Fruit fly (Drosophila melanogaster) whole organism, embryonic: Measurements from ENCODE around the gene mts.

Experiments
- CG10431 ChIP-seq: fragments of 200-800 bp; sonication (Bioruptor generic); optimal IDR thresholded peaks from 3 replicates; lab custom pipeline; 2018; ENCODE audit warnings: missing biosample characterization, mild to moderate bottlenecking, missing genetic modification characterization
- CG10654 ChIP-seq: fragments of 200-800 bp; sonication (Bioruptor generic); optimal IDR thresholded peaks from 2 replicates; lab custom pipeline; 2016; ENCODE audit warnings: missing biosample characterization, missing genetic modification characterization
- CG11504 ChIP-seq: fragments of 200-800 bp; sonication (Bioruptor generic); optimal IDR thresholded peaks from 3 replicates; lab custom pipeline; 2019; ENCODE audit warnings: missing biosample characterization, mild to moderate bottlenecking, missing genetic modification characterization, moderate library complexity
- CG14050 ChIP-seq: fragments of 200-800 bp; sonication (Bioruptor generic); IDR thresholded peaks from 3 replicates; pipeline ENCODE4 v1.3.6; 2022; ENCODE audit warnings: missing biosample characterization, missing genetic modification characterization
- CG14710 ChIP-seq: fragments of 200-800 bp; sonication (Bioruptor generic); optimal IDR thresholded peaks from 3 replicates; lab custom pipeline; 2019; ENCODE audit warnings: missing biosample characterization, mild to moderate bottlenecking, missing genetic modification characterization, moderate library complexity
- CG15073 ChIP-seq: fragments of 200-800 bp; sonication (Bioruptor generic); optimal IDR thresholded peaks from 2 replicates; lab custom pipeline; 2016; ENCODE audit warnings: missing biosample characterization, missing genetic modification characterization
- CG15514 ChIP-seq: fragments of 200-800 bp; sonication (Bioruptor generic); optimal IDR thresholded peaks from 3 replicates; lab custom pipeline; 2017; ENCODE audit warnings: missing biosample characterization, missing genetic modification characterization, mild to moderate bottlenecking, moderate library complexity, missing genetic modification reagents
- CG15696 ChIP-seq: fragments of 200-800 bp; sonication (Bioruptor generic); optimal IDR thresholded peaks from 2 replicates; lab custom pipeline; 2019; ENCODE audit warnings: missing biosample characterization, mild to moderate bottlenecking, missing genetic modification characterization, moderate library complexity
- CG17802 ChIP-seq: fragments of 200-800 bp; sonication (Bioruptor generic); optimal IDR thresholded peaks from 2 replicates; lab custom pipeline; 2018; ENCODE audit warnings: missing biosample characterization, mild to moderate bottlenecking, missing genetic modification characterization, moderate library complexity
- CG1832 ChIP-seq: fragments of 200-800 bp; sonication (Bioruptor generic); optimal IDR thresholded peaks from 2 replicates; lab custom pipeline; 2017; ENCODE audit warnings: missing biosample characterization, mild to moderate bottlenecking, missing genetic modification characterization, inconsistent platforms
- CG2129 ChIP-seq: fragments of 200-800 bp; sonication (Bioruptor generic); IDR thresholded peaks from 2 replicates; pipeline ENCODE4 v1.3.6; 2022; ENCODE audit warnings: missing biosample characterization, missing genetic modification characterization; ENCODE audit not compliant: partially characterized antibody
- CG2199 ChIP-seq: fragments of 200-800 bp; sonication (Bioruptor generic); IDR thresholded peaks from 3 replicates; pipeline ENCODE4 v1.3.6; 2022; ENCODE audit warnings: missing biosample characterization, missing genetic modification characterization
- CG30431 ChIP-seq: fragments of 200-800 bp; sonication (Bioruptor generic); optimal IDR thresholded peaks from 2 replicates; lab custom pipeline; 2017; ENCODE audit warnings: missing biosample characterization, missing genetic modification characterization
- CG3065 ChIP-seq: fragments of 200-800 bp; sonication (Bioruptor generic); optimal IDR thresholded peaks from 2 replicates; lab custom pipeline; 2016; ENCODE audit warnings: missing biosample characterization, missing genetic modification characterization
- CG32772 ChIP-seq: fragments of 200-800 bp; sonication (Bioruptor generic); IDR thresholded peaks from 2 replicates; pipeline ENCODE4 v1.3.6; 2022; ENCODE audit warnings: missing biosample characterization, missing genetic modification characterization
- CG34224 ChIP-seq: fragments of 200-800 bp; sonication (Bioruptor generic); IDR thresholded peaks from 3 replicates; pipeline ENCODE4 v1.3.6; 2022; ENCODE audit warnings: missing biosample characterization, missing genetic modification characterization; ENCODE audit not compliant: partially characterized antibody
- CG34376 ChIP-seq: fragments of 200-800 bp; sonication (Bioruptor generic); optimal IDR thresholded peaks from 2 replicates; lab custom pipeline; 2018; ENCODE audit warnings: missing biosample characterization, mild to moderate bottlenecking, missing genetic modification characterization
- CG42726 ChIP-seq: fragments of 200-800 bp; sonication (Bioruptor generic); IDR thresholded peaks from 2 replicates; pipeline ENCODE4 v1.3.6; 2022; ENCODE audit warnings: missing biosample characterization, missing genetic modification characterization; ENCODE audit not compliant: partially characterized antibody
- CG4328 ChIP-seq: fragments of 200-800 bp; sonication (Bioruptor generic); optimal IDR thresholded peaks from 3 replicates; lab custom pipeline; 2017; ENCODE audit warnings: missing biosample characterization, missing genetic modification reagents, missing genetic modification characterization
- CG6272 ChIP-seq: fragments of 200-800 bp; sonication (Bioruptor generic); IDR thresholded peaks from 2 replicates; pipeline ENCODE4 v1.3.6; 2022; ENCODE audit warnings: missing biosample characterization, missing genetic modification characterization
- CG8388 ChIP-seq: fragments of 200-800 bp; sonication (Bioruptor generic); optimal IDR thresholded peaks from 2 replicates; lab custom pipeline; 2019; ENCODE audit warnings: missing biosample characterization, mild to moderate bottlenecking, missing genetic modification characterization, moderate library complexity
- CG9876 ChIP-seq: fragments of 200-800 bp; sonication (Bioruptor generic); optimal IDR thresholded peaks from 2 replicates; lab custom pipeline; 2016; ENCODE audit warnings: missing biosample characterization, missing genetic modification characterization
- CG9932 ChIP-seq: fragments of 200-800 bp; sonication (Bioruptor generic); IDR thresholded peaks from 2 replicates; pipeline ENCODE4 v1.3.6; 2022; ENCODE audit warnings: missing biosample characterization, missing genetic modification characterization
- E2f1 ChIP-seq: fragments of 200-800 bp; sonication (Bioruptor generic); IDR thresholded peaks from 2 replicates; pipeline ENCODE4 v1.3.6; 2022; ENCODE audit warnings: missing biosample characterization, missing genetic modification characterization
- Hr51 ChIP-seq, 2 experiments: fragments of 200-800 bp; sonication (Bioruptor generic); optimal IDR thresholded peaks; 2 replicates in 1 of 2; 3 replicates in 1 of 2; lab custom pipeline; 2016 to 2018; ENCODE audit warnings: missing biosample characterization in 2 of 2, missing genetic modification characterization in 2 of 2, mild to moderate bottlenecking in 1 of 2, moderate library complexity in 1 of 2
- Oli ChIP-seq: fragments of 200-800 bp; sonication (Bioruptor generic); optimal IDR thresholded peaks from 2 replicates; lab custom pipeline; 2018; ENCODE audit warnings: missing biosample characterization, mild to moderate bottlenecking, missing genetic modification characterization, moderate library complexity
- Pdp1 ChIP-seq, 2 experiments: fragments of 200-800 bp; sonication (Bioruptor generic); optimal IDR thresholded peaks; 3 replicates each; lab custom pipeline; 2016; ENCODE audit warnings: missing biosample characterization in 2 of 2, missing genetic modification characterization in 2 of 2, mild to moderate bottlenecking in 1 of 2, moderate library complexity in 1 of 2
- br ChIP-seq: fragments of >200 bp; optimal IDR thresholded peaks from 2 replicates; lab custom pipeline; 2017
- cas ChIP-seq: fragments of 200-800 bp; sonication (Bioruptor generic); IDR thresholded peaks from 2 replicates; pipeline ENCODE4 v1.3.6; 2022; ENCODE audit warnings: missing biosample characterization, missing genetic modification characterization
- chn ChIP-seq: fragments of 200-800 bp; sonication (Bioruptor generic); optimal IDR thresholded peaks from 2 replicates; lab custom pipeline; 2016; ENCODE audit warnings: missing biosample characterization, missing genetic modification characterization
- crp ChIP-seq, 2 experiments: fragments of 200-800 bp; sonication (Bioruptor generic); optimal IDR thresholded peaks; 2 replicates in 1 of 2; 3 replicates in 1 of 2; lab custom pipeline; 2017; ENCODE audit warnings: missing biosample characterization in 2 of 2, missing genetic modification characterization in 2 of 2, mild to moderate bottlenecking in 1 of 2, moderate library complexity in 1 of 2
- dm ChIP-seq: fragments of 200-800 bp; sonication (Bioruptor generic); optimal IDR thresholded peaks from 3 replicates; lab custom pipeline; 2016; ENCODE audit warnings: missing biosample characterization, missing genetic modification characterization
- dpn ChIP-seq, 2 experiments: fragments of 200-800 bp; sonication (Bioruptor generic); optimal IDR thresholded peaks; 3 replicates each; lab custom pipeline; 2016; ENCODE audit warnings: missing biosample characterization in 2 of 2, missing genetic modification characterization in 2 of 2
- esg ChIP-seq: fragments of 200-800 bp; sonication (Bioruptor generic); conservative IDR thresholded peaks from 2 replicates; pipeline ENCODE4 v1.3.6; 2022; ENCODE audit warnings: missing biosample characterization, missing genetic modification characterization
- gcm2 ChIP-seq: fragments of 200-800 bp; sonication (Bioruptor generic); optimal IDR thresholded peaks from 2 replicates; lab custom pipeline; 2016; ENCODE audit warnings: missing biosample characterization, missing genetic modification characterization
- gfzf ChIP-seq: fragments of 200-800 bp; sonication (Bioruptor generic); optimal IDR thresholded peaks from 2 replicates; lab custom pipeline; 2016; ENCODE audit warnings: missing biosample characterization, mild to moderate bottlenecking, missing genetic modification characterization, moderate library complexity
- gsb-n ChIP-seq: fragments of 200-800 bp; sonication (Bioruptor generic); optimal IDR thresholded peaks from 3 replicates; lab custom pipeline; 2018; ENCODE audit warnings: missing biosample characterization, mild to moderate bottlenecking, missing genetic modification characterization
- kay ChIP-seq: fragments of 200-800 bp; sonication (Bioruptor generic); optimal IDR thresholded peaks from 2 replicates; lab custom pipeline; 2016; ENCODE audit warnings: missing biosample characterization, missing genetic modification characterization
- lilli ChIP-seq: fragments of 200-800 bp; sonication (Bioruptor generic); optimal IDR thresholded peaks from 3 replicates; lab custom pipeline; 2016; ENCODE audit warnings: missing biosample characterization, missing genetic modification characterization
- lmd ChIP-seq: fragments of 200-800 bp; sonication (Bioruptor generic); IDR thresholded peaks from 2 replicates; pipeline ENCODE4 v1.3.6; 2022; ENCODE audit warnings: missing biosample characterization, missing genetic modification characterization
- mirr ChIP-seq: fragments of 200-800 bp; sonication (Bioruptor generic); optimal IDR thresholded peaks from 3 replicates; lab custom pipeline; 2018; ENCODE audit warnings: missing biosample characterization, mild to moderate bottlenecking, missing genetic modification characterization
- onecut ChIP-seq: fragments of 200-800 bp; sonication (Bioruptor generic); IDR thresholded peaks from 2 replicates; pipeline ENCODE4 v1.3.6; 2022; ENCODE audit warnings: missing biosample characterization, missing genetic modification characterization
- pfk ChIP-seq: fragments of 200-800 bp; sonication (Bioruptor generic); optimal IDR thresholded peaks from 2 replicates; lab custom pipeline; 2018; ENCODE audit warnings: missing biosample characterization, mild to moderate bottlenecking, missing genetic modification characterization, moderate library complexity
- psq ChIP-seq: fragments of 200-800 bp; sonication (Bioruptor generic); optimal IDR thresholded peaks from 2 replicates; lab custom pipeline; 2017; ENCODE audit warnings: missing biosample characterization, missing genetic modification characterization
- sens ChIP-seq: fragments of 200-800 bp; sonication (Bioruptor generic); peaks from one replicate; lab custom pipeline; 2016; ENCODE audit warnings: missing biosample characterization, missing genetic modification characterization
- sens-2 ChIP-seq: fragments of 200-800 bp; sonication (Bioruptor generic); IDR thresholded peaks from 2 replicates; pipeline ENCODE4 v1.3.6; 2022; ENCODE audit warnings: missing biosample characterization, missing genetic modification characterization
- sna ChIP-seq: fragments of 200-800 bp; sonication (Bioruptor generic); IDR thresholded peaks from 2 replicates; pipeline ENCODE4 v1.3.6; 2022; ENCODE audit warnings: missing biosample characterization, missing genetic modification characterization; ENCODE audit not compliant: partially characterized antibody
- ssp ChIP-seq: fragments of 200-800 bp; sonication (Bioruptor generic); IDR thresholded peaks from 2 replicates; pipeline ENCODE4 v1.3.6; 2022; ENCODE audit warnings: missing biosample characterization, missing genetic modification characterization
- tin ChIP-seq: fragments of 200-800 bp; sonication (Bioruptor generic); optimal IDR thresholded peaks from 3 replicates; lab custom pipeline; 2016; ENCODE audit warnings: missing biosample characterization, missing genetic modification characterization
- tll ChIP-seq, 2 experiments: fragments of 200-800 bp in 1 of 2; fragments of >200 bp in 1 of 2; sonication (Bioruptor generic) in 1 of 2; optimal IDR thresholded peaks; 2 replicates each; lab custom pipeline; 2017 to 2019; ENCODE audit warnings: missing biosample characterization in 2 of 2, missing genetic modification characterization in 2 of 2, mild to moderate bottlenecking in 1 of 2, moderate library complexity in 1 of 2
- tna ChIP-seq: fragments of 200-800 bp; sonication (Bioruptor generic); IDR thresholded peaks from 2 replicates; pipeline ENCODE4 v1.3.6; 2022; ENCODE audit warnings: missing biosample characterization, missing genetic modification characterization; ENCODE audit not compliant: partially characterized antibody

The mts gene

dm6 chr2L:7849472-7849871 lies 22.0 kb downstream of the mts start (continued):
- no peak for TF ChIP-seq CG4328 (GFP tag; lab: Kevin White, UChicago)
- no peak for TF ChIP-seq mirr (GFP tag; lab: Kevin White, UChicago)
- TF ChIP-seq CG15514 (GFP tag; lab: Kevin White, UChicago): no peak
- no peak for TF ChIP-seq kay
- no peak for TF ChIP-seq CG2199
- TF ChIP-seq psq (GFP tag; lab: Kevin White, UChicago): no peak
- TF ChIP-seq CG1832 (GFP tag; lab: Kevin White, UChicago): no peak
- no peak for TF ChIP-seq CG6272 (GFP tag; lab: Robert Waterston, UW)
- no peak for TF ChIP-seq CG9932 (GFP tag; lab: Robert Waterston, UW)
- no peak for TF ChIP-seq CG14710 (tag; lab: Kevin White, UChicago)
- TF ChIP-seq gcm2 (GFP tag; lab: Kevin White, UChicago): no peak
- TF ChIP-seq CG30431 (GFP tag; lab: Kevin White, UChicago): no peak
- no peak for TF ChIP-seq CG10654 (GFP tag; lab: Kevin White, UChicago)
- TF ChIP-seq CG34224 (GFP tag; lab: Robert Waterston, UW): no peak
- peak; percentile 31 for TF ChIP-seq esg (GFP tag; lab: Robert Waterston, UW)
- TF ChIP-seq lmd: no peak
- no peak for TF ChIP-seq CG15073
- TF ChIP-seq dpn (GFP tag; optimal IDR thresholded peaks at IDR 0.05; lab: Kevin White, UChicago): no peak
- no peak for TF ChIP-seq br (lab: Kevin White, UChicago)
- no peak for TF ChIP-seq tna (GFP tag; lab: Robert Waterston, UW)
- TF ChIP-seq CG42726 (GFP tag; lab: Robert Waterston, UW): no peak
- peak; percentile 36 for TF ChIP-seq CG8388 (GFP tag; lab: Kevin White, UChicago)
- TF ChIP-seq CG32772 (GFP tag; lab: Robert Waterston, UW): 0 out of 2 replicates have a peak, but pooled peaks have one; percentile 19
- no peak for TF ChIP-seq pfk (GFP tag; lab: Kevin White, UChicago)
- TF ChIP-seq lilli (GFP tag; lab: Kevin White, UChicago): no peak
- TF ChIP-seq CG15696 (tag; lab: Kevin White, UChicago): no peak
- TF ChIP-seq chn (GFP tag; lab: Kevin White, UChicago): no peak
- TF ChIP-seq cas (GFP tag; lab: Robert Waterston, UW): no peak
- TF ChIP-seq sens-2 (GFP tag; lab: Robert Waterston, UW): no peak
- peak; percentile 43 for TF ChIP-seq sens
- TF ChIP-seq dm (GFP tag; lab: Kevin White, UChicago): no peak
- no peak for TF ChIP-seq sna (GFP tag; lab: Robert Waterston, UW)
- TF ChIP-seq CG9876 (GFP tag; lab: Kevin White, UChicago): no peak
- TF ChIP-seq CG34376: no peak
- no peak for TF ChIP-seq CG14050
- peak; percentile 57 for TF ChIP-seq CG11504
- no peak for TF ChIP-seq E2f1 (GFP tag; lab: Robert Waterston, UW)
- TF ChIP-seq Hr51 (GFP tag; optimal IDR thresholded peaks at IDR 0.05; lab: Kevin White, UChicago): peak in 1 of 2 experiments; percentile 45
- TF ChIP-seq CG3065 (GFP tag; lab: Kevin White, UChicago): no peak
- no peak for TF ChIP-seq gsb-n (tag; lab: Kevin White, UChicago)
- no peak for TF ChIP-seq gfzf (GFP tag; lab: Kevin White, UChicago)
- TF ChIP-seq tll (GFP tag; optimal IDR thresholded peaks at IDR 0.05; lab: Kevin White, UChicago): no peak
- peak; percentile 23; the same call in 1 of the 2 replicates for TF ChIP-seq ssp (GFP tag; lab: Robert Waterston, UW)
- TF ChIP-seq onecut (GFP tag; lab: Robert Waterston, UW): no peak
- no peak for TF ChIP-seq CG17802 (tag; lab: Kevin White, UChicago)
- TF ChIP-seq Pdp1 (GFP tag; optimal IDR thresholded peaks at IDR 0.05; lab: Kevin White, UChicago): no peak
- TF ChIP-seq tin (GFP tag; lab: Kevin White, UChicago): no peak
- TF ChIP-seq crp (GFP tag; optimal IDR thresholded peaks at IDR 0.05; lab: Kevin White, UChicago): no peak
- TF ChIP-seq Oli: peak; percentile 31
- TF ChIP-seq CG10431 (GFP tag; lab: Kevin White, UChicago): no peak
- no peak for TF ChIP-seq CG2129 (GFP tag; lab: Robert Waterston, UW)
